Fruit fly (Drosophila melanogaster) S2 (cell line): ENCODE measurements around the gene YL-1.

Source experiments
- CG8478 ChIP-seq: fragments of >200 bp; optimal IDR thresholded peaks from 2 replicates; lab custom pipeline; 2018
- CTCF ChIP-seq, 2 experiments: fragments of >200 bp; optimal IDR thresholded peaks; 2 replicates each; lab custom pipeline; 2018

DNA sequence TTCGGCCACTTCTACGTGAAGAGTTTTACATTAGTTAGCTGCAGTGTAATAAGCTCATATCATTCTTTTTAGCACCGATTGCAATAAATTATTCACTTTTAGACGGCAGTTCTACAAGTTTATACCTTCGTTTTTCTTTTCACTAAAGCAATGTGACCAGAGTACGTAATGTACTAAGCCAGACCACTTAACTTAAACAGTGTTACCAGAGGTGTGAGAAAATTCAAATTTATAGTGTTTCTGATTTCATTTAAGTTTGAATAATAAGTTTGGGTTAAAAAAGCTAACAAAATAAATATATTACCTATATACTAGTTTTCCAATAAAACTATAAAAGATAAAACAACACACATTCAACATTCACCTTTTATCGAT, 2.2 kb upstream of the YL-1 start:
- TF ChIP-seq CG8478 (lab: Kevin White, UChicago) (no peak), CTCF (optimal IDR thresholded peaks at IDR 0.05; lab: Kevin White, UChicago) (no peak)
